Fruit fly (Drosophila melanogaster) whole organism, embryonic: ENCODE results near the gene Dmtn.

Source experiments
- Atf3 ChIP-seq: fragments of 200-800 bp; sonication (Bioruptor generic); optimal IDR thresholded peaks from 3 replicates; lab custom pipeline; 2016; ENCODE audit warnings: missing biosample characterization, missing genetic modification characterization
- B-H2 ChIP-seq: fragments of 200-800 bp; sonication (Bioruptor generic); optimal IDR thresholded peaks from 2 replicates; lab custom pipeline; 2018; ENCODE audit warnings: missing biosample characterization, mild to moderate bottlenecking, missing genetic modification characterization
- CG10431 ChIP-seq: fragments of 200-800 bp; sonication (Bioruptor generic); optimal IDR thresholded peaks from 3 replicates; lab custom pipeline; 2018; ENCODE audit warnings: missing biosample characterization, mild to moderate bottlenecking, missing genetic modification characterization
- CG11085 ChIP-seq: fragments of 200-800 bp; sonication (Bioruptor generic); IDR thresholded peaks from 2 replicates; pipeline ENCODE4 v1.3.6; 2022; ENCODE audit warnings: missing biosample characterization, missing genetic modification characterization
- CG12769 ChIP-seq: fragments of 200-800 bp; sonication (Bioruptor generic); optimal IDR thresholded peaks from 2 replicates; lab custom pipeline; 2019; ENCODE audit warnings: missing biosample characterization, mild to moderate bottlenecking, missing genetic modification characterization, moderate library complexity
- CG15011 ChIP-seq: fragments of 200-800 bp; sonication (Bioruptor generic); optimal IDR thresholded peaks from 3 replicates; lab custom pipeline; 2018; ENCODE audit warnings: missing biosample characterization, mild to moderate bottlenecking, missing genetic modification characterization
- CG16813 ChIP-seq: fragments of 200-800 bp; sonication (Bioruptor generic); IDR thresholded peaks from 3 replicates; pipeline ENCODE4 v1.3.6; 2022; ENCODE audit warnings: missing biosample characterization, missing genetic modification characterization; ENCODE audit not compliant: partially characterized antibody
- CG16863 ChIP-seq: fragments of 200-800 bp; sonication (Bioruptor generic); optimal IDR thresholded peaks from 3 replicates; lab custom pipeline; 2016; ENCODE audit warnings: missing biosample characterization, missing genetic modification characterization
- CG2120 ChIP-seq: fragments of 200-800 bp; sonication (Bioruptor generic); optimal IDR thresholded peaks from 3 replicates; lab custom pipeline; 2016; ENCODE audit warnings: missing biosample characterization, missing genetic modification characterization
- CG3065 ChIP-seq: fragments of 200-800 bp; sonication (Bioruptor generic); optimal IDR thresholded peaks from 2 replicates; lab custom pipeline; 2016; ENCODE audit warnings: missing biosample characterization, missing genetic modification characterization
- CG4854 ChIP-seq: fragments of 200-800 bp; sonication (Bioruptor generic); optimal IDR thresholded peaks from 2 replicates; lab custom pipeline; 2016; ENCODE audit warnings: missing biosample characterization, missing genetic modification characterization, inconsistent platforms
- CG6654 ChIP-seq: fragments of 200-800 bp; sonication (Bioruptor generic); optimal IDR thresholded peaks from 2 replicates; lab custom pipeline; 2017; ENCODE audit warnings: missing biosample characterization, mild to moderate bottlenecking, missing genetic modification characterization
- CG7786 ChIP-seq: fragments of 200-800 bp; sonication (Bioruptor generic); optimal IDR thresholded peaks from 2 replicates; lab custom pipeline; 2016; ENCODE audit warnings: missing biosample characterization, missing genetic modification characterization
- CG8359 ChIP-seq: fragments of 200-800 bp; sonication (Bioruptor generic); optimal IDR thresholded peaks from 2 replicates; lab custom pipeline; 2017; ENCODE audit warnings: missing biosample characterization, mild to moderate bottlenecking, missing genetic modification characterization, borderline replicate concordance
- CG8388 ChIP-seq: fragments of 200-800 bp; sonication (Bioruptor generic); optimal IDR thresholded peaks from 2 replicates; lab custom pipeline; 2019; ENCODE audit warnings: missing biosample characterization, mild to moderate bottlenecking, missing genetic modification characterization, moderate library complexity
- CoRest ChIP-seq: fragments of 200-800 bp; sonication (Bioruptor generic); optimal IDR thresholded peaks from 3 replicates; lab custom pipeline; 2018; ENCODE audit warnings: missing biosample characterization, mild to moderate bottlenecking, missing genetic modification characterization, moderate library complexity
- Dad ChIP-seq: fragments of 200-800 bp; sonication (Bioruptor generic); optimal IDR thresholded peaks from 3 replicates; lab custom pipeline; 2016; ENCODE audit warnings: missing biosample characterization, missing genetic modification characterization
- Deaf1 ChIP-seq: fragments of 200-800 bp; optimal IDR thresholded peaks from 3 replicates; lab custom pipeline; 2019; ENCODE audit warnings: missing biosample characterization, mild to moderate bottlenecking, missing genetic modification characterization, moderate library complexity
- Fer3 ChIP-seq: fragments of 200-800 bp; sonication (Bioruptor generic); optimal IDR thresholded peaks from 2 replicates; lab custom pipeline; 2018; ENCODE audit warnings: missing biosample characterization, mild to moderate bottlenecking, missing genetic modification characterization, moderate library complexity
- MTF-1 ChIP-seq: fragments of 200-800 bp; sonication (Bioruptor generic); optimal IDR thresholded peaks from 2 replicates; lab custom pipeline; 2018; ENCODE audit warnings: missing biosample characterization, mild to moderate bottlenecking, missing genetic modification characterization, borderline replicate concordance
- Max ChIP-seq: fragments of 200-800 bp; sonication (Bioruptor generic); optimal IDR thresholded peaks from 2 replicates; lab custom pipeline; 2016; ENCODE audit warnings: missing biosample characterization, mild to moderate bottlenecking, missing genetic modification characterization
- Meics ChIP-seq: fragments of 200-800 bp; sonication (Bioruptor generic); optimal IDR thresholded peaks from 2 replicates; lab custom pipeline; 2017; ENCODE audit warnings: missing biosample characterization, mild to moderate bottlenecking, missing genetic modification characterization
- NFAT ChIP-seq: fragments of 200-800 bp; sonication (Bioruptor generic); IDR thresholded peaks from 2 replicates; pipeline ENCODE4 v1.3.6; 2022; ENCODE audit warnings: missing biosample characterization, missing genetic modification characterization
- Neu2 ChIP-seq: fragments of 200-800 bp; sonication (Bioruptor generic); optimal IDR thresholded peaks from 3 replicates; lab custom pipeline; 2016; ENCODE audit warnings: missing biosample characterization, missing genetic modification characterization, borderline replicate concordance
- NfI ChIP-seq: fragments of 200-800 bp; sonication (Bioruptor generic); optimal IDR thresholded peaks from 3 replicates; lab custom pipeline; 2018; ENCODE audit warnings: missing biosample characterization, mild to moderate bottlenecking, missing genetic modification characterization, moderate library complexity
- Opbp ChIP-seq: fragments of 200-800 bp; sonication (Bioruptor generic); IDR thresholded peaks from 3 replicates; pipeline ENCODE4 v1.3.6; 2022; ENCODE audit warnings: missing biosample characterization, missing genetic modification characterization; ENCODE audit not compliant: partially characterized antibody
- Sin3A ChIP-seq: fragments of >200 bp; optimal IDR thresholded peaks from 2 replicates; lab custom pipeline; 2018
- Stat92E ChIP-seq, 3 experiments: fragments of >200 bp in 2 of 3; fragments of 200-800 bp in 1 of 3; sonication (Bioruptor generic) in 1 of 3; optimal IDR thresholded peaks; 2 replicates each; lab custom pipeline; 2017 to 2019; ENCODE audit warnings: missing biosample characterization in 3 of 3, missing genetic modification characterization in 3 of 3, mild to moderate bottlenecking in 1 of 3, moderate library complexity in 1 of 3
- TFAM ChIP-seq: fragments of 200-800 bp; sonication (Bioruptor generic); optimal IDR thresholded peaks from 2 replicates; lab custom pipeline; 2017; ENCODE audit warnings: missing biosample characterization, missing genetic modification characterization, inconsistent platforms
- ab ChIP-seq: fragments of 200-800 bp; sonication (Bioruptor generic); optimal IDR thresholded peaks from 2 replicates; lab custom pipeline; 2016; ENCODE audit warnings: missing biosample characterization, missing genetic modification characterization
- amos ChIP-seq: fragments of 200-800 bp; sonication (Bioruptor generic); IDR thresholded peaks from 2 replicates; pipeline ENCODE4 v1.3.6; 2022; ENCODE audit warnings: missing biosample characterization, missing genetic modification characterization; ENCODE audit not compliant: partially characterized antibody
- bbx ChIP-seq: fragments of 200-800 bp; sonication (Bioruptor generic); IDR thresholded peaks from 2 replicates; pipeline ENCODE4 v1.3.6; 2022; ENCODE audit warnings: missing biosample characterization, missing genetic modification characterization; ENCODE audit not compliant: partially characterized antibody
- bowl ChIP-seq: fragments of 200-800 bp; sonication (Bioruptor generic); IDR thresholded peaks from 2 replicates; pipeline ENCODE4 v1.3.6; 2022; ENCODE audit warnings: missing biosample characterization, missing genetic modification characterization
- chinmo ChIP-seq: fragments of 200-800 bp; sonication (Bioruptor generic); IDR thresholded peaks from 4 replicates; pipeline ENCODE4 v1.3.6; 2022; ENCODE audit warnings: missing biosample characterization, missing genetic modification characterization; ENCODE audit not compliant: partially characterized antibody
- dmrt11E ChIP-seq: fragments of 200-800 bp; sonication (Bioruptor generic); optimal IDR thresholded peaks from 3 replicates; lab custom pipeline; 2018; ENCODE audit warnings: missing biosample characterization, mild to moderate bottlenecking, missing genetic modification characterization, moderate library complexity
- fd3F ChIP-seq: fragments of 200-800 bp; sonication (Bioruptor generic); optimal IDR thresholded peaks from 2 replicates; lab custom pipeline; 2018; ENCODE audit warnings: missing biosample characterization, mild to moderate bottlenecking, missing genetic modification characterization, moderate library complexity
- fd96Cb ChIP-seq: fragments of 200-800 bp; sonication (Bioruptor generic); optimal IDR thresholded peaks from 2 replicates; lab custom pipeline; 2018; ENCODE audit warnings: missing biosample characterization, mild to moderate bottlenecking, missing genetic modification characterization, moderate library complexity
- luna ChIP-seq: fragments of 200-800 bp; sonication (Bioruptor generic); optimal IDR thresholded peaks from 2 replicates; lab custom pipeline; 2016; ENCODE audit warnings: missing biosample characterization, missing genetic modification characterization
- nmo ChIP-seq: fragments of 200-800 bp; sonication (Bioruptor generic); optimal IDR thresholded peaks from 2 replicates; lab custom pipeline; 2018; ENCODE audit warnings: missing biosample characterization, mild to moderate bottlenecking, missing genetic modification characterization, moderate library complexity
- oc ChIP-seq: fragments of 200-800 bp; sonication (Bioruptor generic); optimal IDR thresholded peaks from 2 replicates; lab custom pipeline; 2018; ENCODE audit warnings: missing biosample characterization, mild to moderate bottlenecking, missing genetic modification characterization, moderate library complexity
- odd ChIP-seq: fragments of 200-800 bp; sonication (Bioruptor generic); optimal IDR thresholded peaks from 2 replicates; lab custom pipeline; 2017; ENCODE audit warnings: missing biosample characterization, mild to moderate bottlenecking, missing genetic modification characterization
- peb ChIP-seq: fragments of 200-800 bp; sonication (Bioruptor generic); IDR thresholded peaks from 2 replicates; pipeline ENCODE4 v1.3.6; 2022; ENCODE audit warnings: missing biosample characterization, missing genetic modification characterization
- seq ChIP-seq: fragments of 200-800 bp; sonication (Bioruptor generic); IDR thresholded peaks from 2 replicates; pipeline ENCODE4 v1.3.6; 2022; ENCODE audit warnings: missing biosample characterization, missing genetic modification characterization
- sim ChIP-seq: fragments of 200-800 bp; sonication (Bioruptor generic); IDR thresholded peaks from 2 replicates; pipeline ENCODE4 v1.3.6; 2022; ENCODE audit warnings: missing biosample characterization, missing genetic modification characterization
- sima ChIP-seq: fragments of 200-800 bp; sonication (Bioruptor generic); optimal IDR thresholded peaks from 2 replicates; lab custom pipeline; 2016; ENCODE audit warnings: missing biosample characterization, missing genetic modification characterization
- sug ChIP-seq: fragments of 200-800 bp; optimal IDR thresholded peaks from 2 replicates; lab custom pipeline; 2019; ENCODE audit warnings: missing biosample characterization, mild to moderate bottlenecking, missing genetic modification characterization, moderate library complexity
- tll ChIP-seq, 2 experiments: fragments of 200-800 bp in 1 of 2; fragments of >200 bp in 1 of 2; sonication (Bioruptor generic) in 1 of 2; optimal IDR thresholded peaks; 2 replicates each; lab custom pipeline; 2017 to 2019; ENCODE audit warnings: missing biosample characterization in 2 of 2, missing genetic modification characterization in 2 of 2, mild to moderate bottlenecking in 1 of 2, moderate library complexity in 1 of 2
- twi ChIP-seq: fragments of 200-800 bp; optimal IDR thresholded peaks from 2 replicates; lab custom pipeline; 2019; ENCODE audit warnings: missing biosample characterization, mild to moderate bottlenecking, missing genetic modification characterization, moderate library complexity
- tx ChIP-seq: fragments of 200-800 bp; sonication (Bioruptor generic); optimal IDR thresholded peaks from 2 replicates; lab custom pipeline; 2016; ENCODE audit warnings: missing biosample characterization, missing genetic modification characterization

The Dmtn gene

DNA sequence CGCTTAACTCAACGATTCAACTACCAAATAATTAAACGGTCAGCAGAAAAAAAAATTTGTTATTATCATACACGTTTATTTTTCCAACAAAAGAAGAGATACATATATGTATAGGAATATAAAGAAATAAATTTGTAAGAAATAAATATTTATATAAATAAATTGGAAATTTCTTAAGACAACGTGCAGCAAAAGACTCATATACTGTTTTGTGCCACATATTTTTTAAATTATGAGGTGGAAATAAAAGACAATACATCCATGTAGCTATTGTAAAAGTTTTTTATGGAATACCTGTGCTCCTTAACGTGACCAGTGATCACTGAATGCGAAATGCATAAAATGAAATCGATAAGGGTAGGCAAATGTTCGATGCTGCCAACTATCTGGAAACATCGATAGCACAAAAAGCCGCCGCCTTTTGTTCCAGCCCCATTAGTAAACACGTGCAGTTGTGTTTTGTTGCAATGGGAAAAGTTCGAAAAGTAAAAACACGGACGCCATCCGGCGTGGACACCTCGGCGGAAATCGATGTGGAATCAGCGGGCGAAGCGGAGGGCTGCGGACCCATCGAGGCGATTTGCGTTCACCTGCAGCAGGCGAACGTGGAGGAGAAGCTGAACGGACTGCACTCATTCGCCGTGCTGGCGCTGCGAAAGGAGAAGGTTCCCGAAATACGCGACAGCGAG lies 37.0 kb downstream of the Dmtn start, which contains the start of gene CG10286 (continued):
- TF ChIP-seq tx (GFP tag; lab: Kevin White, UChicago) (no peak), amos (GFP tag; lab: Robert Waterston, UW) (peak; percentile 86), Atf3 (GFP tag; lab: Kevin White, UChicago) (no peak), Fer3 (tag; lab: Kevin White, UChicago) (peak; percentile 5), CG15011 (GFP tag; lab: Kevin White, UChicago) (no peak), bbx (peak; percentile 87), CG3065 (GFP tag; lab: Kevin White, UChicago) (no peak), CoRest (tag; lab: Kevin White, UChicago) (peak; percentile 26), sug (tag; lab: Kevin White, UChicago) (peak; percentile 52), twi (no peak), Neu2 (GFP tag; lab: Kevin White, UChicago) (no peak), sima (GFP tag; lab: Kevin White, UChicago) (no peak), Deaf1 (tag; lab: Kevin White, UChicago) (no peak), tll (GFP tag; optimal IDR thresholded peaks at IDR 0.05; lab: Kevin White, UChicago) (no peak), CG6654 (GFP tag; lab: Kevin White, UChicago) (no peak), sim (GFP tag; lab: Robert Waterston, UW) (no peak), TFAM (no peak), fd3F (GFP tag; lab: Kevin White, UChicago) (no peak), oc (tag; lab: Kevin White, UChicago) (no peak), nmo (GFP tag; lab: Kevin White, UChicago) (peak; percentile 34), Opbp (GFP tag; lab: Robert Waterston, UW) (peak; percentile 83), Meics (GFP tag; lab: Kevin White, UChicago) (no peak), CG7786 (GFP tag; lab: Kevin White, UChicago) (no peak), seq (no peak), CG8388 (peak; percentile 34), dmrt11E (tag; lab: Kevin White, UChicago) (no peak), CG2120 (no peak), CG4854 (GFP tag; lab: Kevin White, UChicago) (no peak), NfI (peak; percentile 5), Sin3A (lab: Kevin White, UChicago) (peak; percentile 27), CG12769 (tag; lab: Kevin White, UChicago) (no peak), fd96Cb (tag; lab: Kevin White, UChicago) (peak; percentile 6), CG8359 (GFP tag; lab: Kevin White, UChicago) (no peak), Stat92E (GFP tag; optimal IDR thresholded peaks at IDR 0.05; lab: Kevin White, UChicago) (no peak), CG11085 (GFP tag; lab: Robert Waterston, UW) (no peak), odd (GFP tag; lab: Kevin White, UChicago) (no peak), ab (GFP tag; lab: Kevin White, UChicago) (no peak), CG10431 (GFP tag; lab: Kevin White, UChicago) (peak; percentile 46), peb (GFP tag; lab: Robert Waterston, UW) (no peak), bowl (GFP tag; lab: Robert Waterston, UW) (no peak), chinmo (peak; percentile 77; the same call in 1 of the 4 replicates), Max (GFP tag; lab: Kevin White, UChicago) (peak; percentile 91), luna (GFP tag; lab: Kevin White, UChicago) (no peak), NFAT (GFP tag; lab: Robert Waterston, UW) (peak; percentile 52; the same call in 1 of the 2 replicates), CG16813 (peak; percentile 70), MTF-1 (GFP tag; lab: Kevin White, UChicago) (no peak), CG16863 (GFP tag; lab: Kevin White, UChicago) (no peak), Dad (GFP tag; lab: Kevin White, UChicago) (no peak), B-H2 (GFP tag; lab: Kevin White, UChicago) (peak; percentile 9)
